Worm (Caenorhabditis elegans) whole organism, L3 larva: ENCODE data around the gene C35A5.4.

Experiments
- ceh-9 ChIP-seq: sonication (generic microtip); optimal IDR thresholded peaks from 2 replicates; lab custom pipeline; 2018; ENCODE audit warnings: missing biosample characterization, missing genetic modification characterization
- hmg-11 ChIP-seq: sonication (generic microtip); optimal IDR thresholded peaks from 2 replicates; lab custom pipeline; 2016; ENCODE audit warnings: missing genetic modification characterization, missing compliant biosample characterization
- lin-15B ChIP-seq: fragments of 150-350 bp; optimal IDR thresholded peaks from 2 replicates; lab custom pipeline; 2014; ENCODE audit warnings: missing biosample characterization, missing genetic modification characterization
- lin-39 ChIP-seq: fragments of 150-350 bp; optimal IDR thresholded peaks from 2 replicates; lab custom pipeline; 2018; ENCODE audit warnings: missing biosample characterization, missing genetic modification reagents, missing genetic modification characterization
- nhr-23 ChIP-seq: fragments of 150-350 bp; optimal IDR thresholded peaks from 2 replicates; lab custom pipeline; 2014; ENCODE audit warnings: missing biosample characterization, missing genetic modification reagents, missing genetic modification characterization
- nhr-67 ChIP-seq: fragments of 150-350 bp; optimal IDR thresholded peaks from 2 replicates; lab custom pipeline; 2014; ENCODE audit warnings: missing biosample characterization, missing genetic modification characterization
- pha-4 ChIP-seq: fragments of 150-350 bp; optimal IDR thresholded peaks from 2 replicates; lab custom pipeline; 2014; ENCODE audit warnings: missing biosample characterization, missing genetic modification reagents, missing genetic modification characterization

Gene C35A5.4

DNA sequence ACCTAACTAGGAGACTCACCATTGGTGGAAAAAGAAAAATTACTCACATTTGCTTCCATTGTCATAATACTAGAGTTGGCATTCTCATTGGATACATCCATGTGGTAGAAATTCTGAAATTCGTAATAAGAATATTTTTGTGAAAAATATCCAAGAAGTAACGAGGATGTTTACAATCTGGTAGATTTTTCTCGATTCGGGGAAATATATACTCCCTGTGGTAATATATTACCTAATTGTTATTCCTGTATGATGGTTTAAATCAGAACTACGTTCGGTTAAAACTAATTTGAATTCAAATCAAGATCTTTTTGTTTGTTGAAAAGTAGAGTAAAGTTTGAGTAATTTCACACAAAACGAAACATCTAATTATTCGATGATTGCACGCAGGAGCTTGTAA lies 52.1 kb downstream of the C35A5.4 start, which contains the start of gene srd-34:
Gene srd-34, minus strand, starts transcription at position 101 of the 400 bp plus-strand sequence.
- TF ChIP-seq nhr-67 (tag; lab: Kevin White, UChicago) (no peak), ceh-9 (tag; lab: Kevin White, UChicago) (no peak), lin-15B (tag; lab: Kevin White, UChicago) (no peak), nhr-23 (tag; lab: Kevin White, UChicago) (no peak), hmg-11 (tag; lab: Kevin White, UChicago) (no peak), pha-4 (no peak), lin-39 (tag; lab: Kevin White, UChicago) (no peak)
